Fruit fly (Drosophila melanogaster) whole organism, embryonic: ENCODE measurements around the gene MtnF.

Experiments
- Awh ChIP-seq: fragments of 200-800 bp; sonication (Bioruptor generic); IDR thresholded peaks from 2 replicates; pipeline ENCODE4, ENCODE4 v1.3.6; 2022; ENCODE audit warnings: missing biosample characterization, missing genetic modification characterization
- B-H1 ChIP-seq: fragments of 200-800 bp; sonication (Bioruptor generic); IDR thresholded peaks from 3 replicates; pipeline ENCODE4 v1.3.6; 2022; ENCODE audit warnings: missing biosample characterization, missing genetic modification characterization
- CG10366 ChIP-seq: fragments of 200-800 bp; sonication (Bioruptor generic); IDR thresholded peaks from 2 replicates; pipeline ENCODE4 v1.3.6; 2022; ENCODE audit warnings: missing biosample characterization, missing genetic modification characterization
- CG10462 ChIP-seq: fragments of 200-800 bp; sonication (Bioruptor generic); optimal IDR thresholded peaks from 2 replicates; lab custom pipeline; 2016; ENCODE audit warnings: missing biosample characterization, missing genetic modification characterization
- CG1233 ChIP-seq: fragments of 200-800 bp; sonication (Bioruptor generic); optimal IDR thresholded peaks from 4 replicates; lab custom pipeline; 2018; ENCODE audit warnings: missing biosample characterization, mild to moderate bottlenecking, missing genetic modification characterization
- CG1602 ChIP-seq: fragments of 200-800 bp; sonication (Bioruptor generic); optimal IDR thresholded peaks from 3 replicates; lab custom pipeline; 2016; ENCODE audit warnings: missing biosample characterization, missing genetic modification characterization
- CG18262 ChIP-seq: fragments of 200-800 bp; optimal IDR thresholded peaks from 3 replicates; lab custom pipeline; 2019; ENCODE audit warnings: missing biosample characterization, mild to moderate bottlenecking, missing genetic modification characterization, moderate library complexity
- CG18619 ChIP-seq: fragments of 200-800 bp; sonication (Bioruptor generic); optimal IDR thresholded peaks from 3 replicates; lab custom pipeline; 2017; ENCODE audit warnings: missing biosample characterization, mild to moderate bottlenecking, missing genetic modification characterization
- CG2120 ChIP-seq: fragments of 200-800 bp; sonication (Bioruptor generic); optimal IDR thresholded peaks from 3 replicates; lab custom pipeline; 2016; ENCODE audit warnings: missing biosample characterization, missing genetic modification characterization
- CG2129 ChIP-seq: fragments of 200-800 bp; sonication (Bioruptor generic); IDR thresholded peaks from 2 replicates; pipeline ENCODE4 v1.3.6; 2022; ENCODE audit warnings: missing biosample characterization, missing genetic modification characterization; ENCODE audit not compliant: partially characterized antibody
- CG32767 ChIP-seq: fragments of 200-800 bp; sonication (Bioruptor generic); IDR thresholded peaks from 2 replicates; pipeline ENCODE4 v1.3.6; 2022; ENCODE audit warnings: missing biosample characterization, missing genetic modification characterization
- CG32772 ChIP-seq: fragments of 200-800 bp; sonication (Bioruptor generic); IDR thresholded peaks from 2 replicates; pipeline ENCODE4 v1.3.6; 2022; ENCODE audit warnings: missing biosample characterization, missing genetic modification characterization
- CG3847 ChIP-seq: fragments of 200-800 bp; sonication (Bioruptor generic); IDR thresholded peaks from 2 replicates; pipeline ENCODE4 v1.3.6; 2022; ENCODE audit warnings: missing biosample characterization, missing genetic modification characterization
- CG4730 ChIP-seq: fragments of 200-800 bp; sonication (Bioruptor generic); IDR thresholded peaks from 2 replicates; pipeline ENCODE4 v1.3.6; 2022; ENCODE audit warnings: missing biosample characterization, missing genetic modification characterization
- CG5245 ChIP-seq: fragments of 200-800 bp; sonication (Bioruptor generic); optimal IDR thresholded peaks from 3 replicates; lab custom pipeline; 2016; ENCODE audit warnings: missing biosample characterization, missing genetic modification characterization
- CG6854 ChIP-seq: fragments of 200-800 bp; sonication (Bioruptor generic); optimal IDR thresholded peaks from 3 replicates; lab custom pipeline; 2017; ENCODE audit warnings: missing biosample characterization, mild to moderate bottlenecking, missing genetic modification characterization
- D19B ChIP-seq: fragments of 200-800 bp; sonication (Bioruptor generic); optimal IDR thresholded peaks from 2 replicates; lab custom pipeline; 2017; ENCODE audit warnings: missing biosample characterization, mild to moderate bottlenecking, missing genetic modification characterization
- Dfd ChIP-seq, 2 experiments: fragments of >200 bp; optimal IDR thresholded peaks; 2 replicates each; lab custom pipeline; 2017; ENCODE audit warnings: missing biosample characterization in 2 of 2, missing genetic modification characterization in 2 of 2
- Doc3 ChIP-seq: fragments of 200-800 bp; sonication (Bioruptor generic); IDR thresholded peaks from 3 replicates; pipeline ENCODE4 v1.3.6; 2022; ENCODE audit warnings: missing biosample characterization, missing genetic modification characterization; ENCODE audit not compliant: partially characterized antibody
- E2f1 ChIP-seq: fragments of 200-800 bp; sonication (Bioruptor generic); IDR thresholded peaks from 2 replicates; pipeline ENCODE4 v1.3.6; 2022; ENCODE audit warnings: missing biosample characterization, missing genetic modification characterization
- Ets65A ChIP-seq: fragments of 200-800 bp; sonication (Bioruptor generic); peaks from one replicate; lab custom pipeline; 2016; ENCODE audit warnings: missing biosample characterization, missing genetic modification characterization
- Fer3 ChIP-seq: fragments of 200-800 bp; sonication (Bioruptor generic); optimal IDR thresholded peaks from 2 replicates; lab custom pipeline; 2018; ENCODE audit warnings: missing biosample characterization, mild to moderate bottlenecking, missing genetic modification characterization, moderate library complexity
- Gsc ChIP-seq: fragments of 200-800 bp; sonication (Bioruptor generic); IDR thresholded peaks from 2 replicates; pipeline ENCODE4 v1.3.6; 2022; ENCODE audit warnings: missing biosample characterization, missing genetic modification characterization
- H15 ChIP-seq: fragments of 200-800 bp; sonication (Bioruptor generic); IDR thresholded peaks from 3 replicates; pipeline ENCODE4 v1.3.6; 2022; ENCODE audit warnings: missing biosample characterization, missing genetic modification characterization
- HmgZ ChIP-seq: fragments of 200-800 bp; sonication (Bioruptor generic); optimal IDR thresholded peaks from 2 replicates; lab custom pipeline; 2018; ENCODE audit warnings: missing biosample characterization, mild to moderate bottlenecking, missing genetic modification characterization
- Kr ChIP-seq: fragments of 200-800 bp; sonication (Bioruptor generic); optimal IDR thresholded peaks from 2 replicates; lab custom pipeline; 2017; ENCODE audit warnings: missing biosample characterization, mild to moderate bottlenecking, missing genetic modification characterization
- Mes4 ChIP-seq: fragments of 200-800 bp; sonication (Bioruptor generic); optimal IDR thresholded peaks from 2 replicates; lab custom pipeline; 2016; ENCODE audit warnings: missing biosample characterization, missing genetic modification characterization
- PHDP ChIP-seq: fragments of 200-800 bp; sonication (Bioruptor generic); optimal IDR thresholded peaks from 3 replicates; lab custom pipeline; 2018; ENCODE audit warnings: missing biosample characterization, mild to moderate bottlenecking, missing genetic modification characterization, moderate library complexity
- Sin3A ChIP-seq: fragments of >200 bp; optimal IDR thresholded peaks from 2 replicates; lab custom pipeline; 2018
- ara ChIP-seq: fragments of 200-800 bp; sonication (Bioruptor generic); IDR thresholded peaks from 2 replicates; pipeline ENCODE4 v1.3.6; 2022; ENCODE audit warnings: missing biosample characterization, missing genetic modification characterization
- caup ChIP-seq: fragments of 200-800 bp; sonication (Bioruptor generic); optimal IDR thresholded peaks from 3 replicates; lab custom pipeline; 2017; ENCODE audit warnings: missing biosample characterization, mild to moderate bottlenecking, missing genetic modification characterization, moderate library complexity; ENCODE audit not compliant: severe bottlenecking
- chif ChIP-seq, 2 experiments: fragments of 200-800 bp; sonication (Bioruptor generic); optimal IDR thresholded peaks; 3 replicates each; lab custom pipeline; 2016; ENCODE audit warnings: missing biosample characterization in 2 of 2, missing genetic modification characterization in 2 of 2
- crc ChIP-seq: fragments of 200-800 bp; sonication (Bioruptor generic); optimal IDR thresholded peaks from 2 replicates; lab custom pipeline; 2016; ENCODE audit warnings: missing biosample characterization, missing genetic modification characterization
- danr ChIP-seq: fragments of 200-800 bp; sonication (Bioruptor generic); IDR thresholded peaks from 2 replicates; pipeline ENCODE4 v1.3.6; 2022; ENCODE audit warnings: missing biosample characterization, missing genetic modification characterization
- fd102C ChIP-seq: fragments of 200-800 bp; sonication (Bioruptor generic); optimal IDR thresholded peaks from 2 replicates; lab custom pipeline; 2018; ENCODE audit warnings: missing biosample characterization, mild to moderate bottlenecking, missing genetic modification characterization, moderate library complexity
- fru ChIP-seq: fragments of >200 bp; optimal IDR thresholded peaks from 2 replicates; lab custom pipeline; 2017
- gcm ChIP-seq: fragments of 200-800 bp; sonication (Bioruptor generic); optimal IDR thresholded peaks from 2 replicates; lab custom pipeline; 2019; ENCODE audit warnings: missing biosample characterization, mild to moderate bottlenecking, missing genetic modification characterization, moderate library complexity
- gsb ChIP-seq: fragments of 200-800 bp; sonication (Bioruptor generic); IDR thresholded peaks from 2 replicates; pipeline ENCODE4 v1.3.6; 2022; ENCODE audit warnings: missing biosample characterization, missing genetic modification characterization
- hb ChIP-seq: fragments of 200-800 bp; sonication (Bioruptor generic); IDR thresholded peaks from 3 replicates; pipeline ENCODE4 v1.3.6; 2022; ENCODE audit warnings: missing biosample characterization, missing genetic modification characterization; ENCODE audit not compliant: partially characterized antibody
- kay ChIP-seq: fragments of 200-800 bp; sonication (Bioruptor generic); optimal IDR thresholded peaks from 2 replicates; lab custom pipeline; 2016; ENCODE audit warnings: missing biosample characterization, missing genetic modification characterization
- knrl ChIP-seq: fragments of 200-800 bp; sonication (Bioruptor generic); IDR thresholded peaks from 3 replicates; pipeline ENCODE4 v1.3.6; 2022; ENCODE audit warnings: missing biosample characterization, missing genetic modification characterization; ENCODE audit not compliant: partially characterized antibody
- lab ChIP-seq: fragments of 200-800 bp; sonication (Bioruptor generic); optimal IDR thresholded peaks from 3 replicates; lab custom pipeline; 2017; ENCODE audit warnings: missing biosample characterization, missing genetic modification characterization, mild to moderate bottlenecking, moderate library complexity, missing genetic modification reagents
- nerfin-2 ChIP-seq: fragments of 200-800 bp; sonication (Bioruptor generic); IDR thresholded peaks from 2 replicates; pipeline ENCODE4 v1.3.6; 2022; ENCODE audit warnings: missing biosample characterization, missing genetic modification characterization; ENCODE audit not compliant: partially characterized antibody
- phol ChIP-seq: fragments of 200-800 bp; sonication (Bioruptor generic); optimal IDR thresholded peaks from 3 replicates; lab custom pipeline; 2018; ENCODE audit warnings: missing biosample characterization, mild to moderate bottlenecking, missing genetic modification characterization, moderate library complexity
- pros ChIP-seq: fragments of 200-800 bp; sonication (Bioruptor generic); optimal IDR thresholded peaks from 3 replicates; lab custom pipeline; 2019; ENCODE audit warnings: missing biosample characterization, mild to moderate bottlenecking, missing genetic modification characterization, moderate library complexity
- pzg ChIP-seq: fragments of 200-800 bp; sonication (Bioruptor generic); optimal IDR thresholded peaks from 3 replicates; lab custom pipeline; 2018; ENCODE audit warnings: missing biosample characterization, mild to moderate bottlenecking, missing genetic modification characterization, moderate library complexity
- rib ChIP-seq: fragments of 200-800 bp; sonication (Bioruptor generic); IDR thresholded peaks from 2 replicates; pipeline ENCODE4 v1.3.6; 2022; ENCODE audit warnings: missing biosample characterization, missing genetic modification characterization
- sd ChIP-seq: fragments of 200-800 bp; sonication (Bioruptor generic); optimal IDR thresholded peaks from 3 replicates; lab custom pipeline; 2018; ENCODE audit warnings: missing biosample characterization, mild to moderate bottlenecking, missing genetic modification characterization, moderate library complexity
- sqz ChIP-seq: fragments of 200-800 bp; sonication (Bioruptor generic); optimal IDR thresholded peaks from 3 replicates; lab custom pipeline; 2018; ENCODE audit warnings: missing biosample characterization, mild to moderate bottlenecking, missing genetic modification characterization
- stwl ChIP-seq: fragments of 200-800 bp; sonication (Bioruptor generic); optimal IDR thresholded peaks from 3 replicates; lab custom pipeline; 2018; ENCODE audit warnings: missing biosample characterization, mild to moderate bottlenecking, missing genetic modification characterization, moderate library complexity
- tx ChIP-seq: fragments of 200-800 bp; sonication (Bioruptor generic); optimal IDR thresholded peaks from 2 replicates; lab custom pipeline; 2016; ENCODE audit warnings: missing biosample characterization, missing genetic modification characterization
- wdn ChIP-seq: fragments of 200-800 bp; sonication (Bioruptor generic); IDR thresholded peaks from 2 replicates; pipeline ENCODE4 v1.3.6; 2022; ENCODE audit warnings: missing biosample characterization, missing genetic modification characterization

The MtnF gene

dm6 chr3R:24585042-24585698, 49.8 kb downstream of the MtnF start, which contains the start of the genes CG13625 and mld (continued):
- TF ChIP-seq gcm (GFP tag; lab: Kevin White, UChicago) (no peak), HmgZ (peak; percentile 7), caup (GFP tag; lab: Kevin White, UChicago) (no peak), fd102C (GFP tag; lab: Kevin White, UChicago) (no peak), wdn (no peak), tx (GFP tag; lab: Kevin White, UChicago) (no peak), sqz (GFP tag; lab: Kevin White, UChicago) (peak; percentile 97), Dfd (GFP tag; optimal IDR thresholded peaks at IDR 0.05; lab: Kevin White, UChicago) (no peak), CG18619 (GFP tag; lab: Kevin White, UChicago) (no peak), CG4730 (no peak), lab (GFP tag; lab: Kevin White, UChicago) (no peak), Awh (GFP tag; lab: Robert Waterston, UW) (no peak), Sin3A (peak; percentile 80), PHDP (tag; lab: Kevin White, UChicago) (peak; percentile 6), Doc3 (GFP tag; lab: Robert Waterston, UW) (no peak), crc (no peak), knrl (GFP tag; lab: Robert Waterston, UW) (no peak), CG2129 (GFP tag; lab: Robert Waterston, UW) (no peak), stwl (tag; lab: Kevin White, UChicago) (peak; percentile 19), nerfin-2 (GFP tag; lab: Robert Waterston, UW) (no peak), gsb (GFP tag; lab: Robert Waterston, UW) (no peak), Mes4 (no peak), Kr (GFP tag; lab: Kevin White, UChicago) (no peak), Gsc (GFP tag; lab: Robert Waterston, UW) (no peak), chif (GFP tag; optimal IDR thresholded peaks at IDR 0.05; lab: Kevin White, UChicago) (no peak), kay (GFP tag; lab: Kevin White, UChicago) (no peak), Fer3 (tag; lab: Kevin White, UChicago) (no peak), CG18262 (peak; percentile 2), phol (tag; lab: Kevin White, UChicago) (peak; percentile 25), CG6854 (GFP tag; lab: Kevin White, UChicago) (no peak), fru (lab: Kevin White, UChicago) (no peak), B-H1 (GFP tag; lab: Robert Waterston, UW) (no peak), CG2120 (GFP tag; lab: Kevin White, UChicago) (peak; percentile 27), CG32767 (GFP tag; lab: Robert Waterston, UW) (no peak), pros (GFP tag; lab: Kevin White, UChicago) (no peak), sd (tag; lab: Kevin White, UChicago) (peak; percentile 40), CG5245 (GFP tag; lab: Kevin White, UChicago) (no peak), CG3847 (GFP tag; lab: Robert Waterston, UW) (no peak), rib (GFP tag; lab: Robert Waterston, UW) (no peak), hb (GFP tag; lab: Robert Waterston, UW) (no peak), CG1233 (no peak), D19B (GFP tag; lab: Kevin White, UChicago) (no peak), danr (no peak), CG1602 (GFP tag; lab: Kevin White, UChicago) (no peak), CG10462 (no peak), CG10366 (GFP tag; lab: Robert Waterston, UW) (no peak), E2f1 (no peak), CG32772 (GFP tag; lab: Robert Waterston, UW) (no peak), Ets65A (GFP tag; lab: Kevin White, UChicago) (peak; percentile 71), ara (no peak), pzg (peak; percentile 87), H15 (GFP tag; lab: Robert Waterston, UW) (no peak)
